Worm (Caenorhabditis elegans): ENCODE results near the gene cnc-6.

Gene cnc-6

DNA sequence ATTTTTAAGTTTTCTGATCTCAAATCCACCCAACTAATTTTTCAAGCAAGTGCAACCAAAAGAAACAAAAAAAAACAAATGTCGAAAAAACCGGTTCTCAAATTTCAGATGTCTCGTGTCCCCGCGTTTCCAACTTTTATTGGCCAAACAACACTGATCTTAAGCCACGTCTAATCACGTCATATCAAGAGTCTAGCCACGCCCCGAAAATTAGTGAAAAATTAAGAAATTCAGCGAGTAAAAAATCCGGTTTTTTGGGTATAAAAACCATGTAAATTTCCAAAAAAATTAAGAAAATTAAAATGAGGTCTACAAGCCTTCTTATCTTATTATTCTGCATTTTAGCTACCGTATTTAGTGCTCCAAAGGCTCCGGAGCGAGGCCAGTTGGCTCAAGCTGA lies at the start of gene cnc-6:
Gene cnc-6 (plus strand): TSS at position 301 of the 400 bp plus-strand sequence.
- no peak for TF ChIP-seq npax-4 (tag; optimal IDR thresholded peaks at IDR 0.05)
- no peak for TF ChIP-seq sox-2 (GFP tag; IDR thresholded peaks at IDR 0.05)
- TF ChIP-seq dve-1 (tag; optimal IDR thresholded peaks at IDR 0.05) = no peak
- no peak for TF ChIP-seq nfya-1 (tag; optimal IDR thresholded peaks at IDR 0.05)
- TF ChIP-seq tbx-2 (tag; optimal IDR thresholded peaks at IDR 0.05) = no peak
- no peak for TF ChIP-seq pros-1 (tag; optimal IDR thresholded peaks at IDR 0.05)
- TF ChIP-seq K09A11.1 (tag; optimal IDR thresholded peaks at IDR 0.05; ENCODE audit: insufficient read depth) = no peak
- TF ChIP-seq ceh-31 (tag; optimal IDR thresholded peaks at IDR 0.05) = no peak
- no peak for TF ChIP-seq syd-9 (tag; optimal IDR thresholded peaks at IDR 0.05)
- no peak for TF ChIP-seq T23F11.4 (GFP tag; optimal IDR thresholded peaks at IDR 0.05)
- TF ChIP-seq ceh-6 (GFP tag; optimal IDR thresholded peaks at IDR 0.05) = no peak
- TF ChIP-seq ceh-9 (tag; optimal IDR thresholded peaks at IDR 0.05) = no peak
- no peak for TF ChIP-seq ceh-22 (tag; optimal IDR thresholded peaks at IDR 0.05)
- no peak for TF ChIP-seq gmeb-2 (tag; optimal IDR thresholded peaks at IDR 0.05)
- no peak for TF ChIP-seq ztf-16 (tag; optimal IDR thresholded peaks at IDR 0.05)
- no peak for TF ChIP-seq zip-5 (tag; optimal IDR thresholded peaks at IDR 0.05)
- no peak for TF ChIP-seq ceh-48 (tag; optimal IDR thresholded peaks at IDR 0.05)
- no peak for TF ChIP-seq pag-3 (tag; optimal IDR thresholded peaks at IDR 0.05; ENCODE audit: borderline replicate concordance)
- no peak for TF ChIP-seq hlh-8 (tag; optimal IDR thresholded peaks at IDR 0.05)

DNA sequence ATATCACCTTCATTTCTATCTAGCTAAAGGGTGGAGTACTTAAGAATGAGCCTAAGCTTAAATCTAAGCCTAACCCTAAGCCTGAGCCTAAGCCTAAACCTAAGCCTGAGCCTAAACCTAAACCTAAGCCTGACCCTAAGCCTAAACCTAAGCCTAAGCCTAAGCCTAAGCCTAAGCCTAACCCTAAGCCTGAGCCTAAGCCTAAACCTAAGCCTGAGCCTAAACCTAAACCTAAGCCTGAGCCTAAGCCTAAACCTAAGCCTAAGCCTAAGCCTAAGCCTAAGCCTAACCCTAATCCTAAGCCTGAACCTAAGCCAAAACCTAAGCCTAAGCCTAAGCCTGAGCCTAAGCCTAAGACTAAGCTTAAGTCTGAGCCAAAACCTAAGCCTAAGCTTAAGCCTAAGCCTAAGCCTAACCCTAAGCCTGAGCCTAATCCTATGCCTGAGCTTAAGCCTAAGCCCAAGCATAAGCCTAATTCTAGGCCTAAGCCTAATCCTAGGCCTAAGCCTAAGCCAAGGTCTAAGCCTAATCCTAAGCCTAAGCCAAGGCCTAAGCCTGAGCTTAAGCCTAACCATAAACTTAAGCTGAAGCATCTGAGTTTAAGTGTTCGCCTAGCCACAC lies 49.2 kb upstream of the cnc-6 start:
- TF ChIP-seq gmeb-2 (tag; optimal IDR thresholded peaks at IDR 0.05) (no peak), ceh-48 (tag; optimal IDR thresholded peaks at IDR 0.05) (no peak), ceh-45 (GFP tag; IDR thresholded peaks at IDR 0.05) (no peak), dve-1 (tag; optimal IDR thresholded peaks at IDR 0.05) (peak; percentile 98), elt-2 (tag; optimal IDR thresholded peaks at IDR 0.05) (no peak), sox-2 (GFP tag; IDR thresholded peaks at IDR 0.05) (no peak)

DNA sequence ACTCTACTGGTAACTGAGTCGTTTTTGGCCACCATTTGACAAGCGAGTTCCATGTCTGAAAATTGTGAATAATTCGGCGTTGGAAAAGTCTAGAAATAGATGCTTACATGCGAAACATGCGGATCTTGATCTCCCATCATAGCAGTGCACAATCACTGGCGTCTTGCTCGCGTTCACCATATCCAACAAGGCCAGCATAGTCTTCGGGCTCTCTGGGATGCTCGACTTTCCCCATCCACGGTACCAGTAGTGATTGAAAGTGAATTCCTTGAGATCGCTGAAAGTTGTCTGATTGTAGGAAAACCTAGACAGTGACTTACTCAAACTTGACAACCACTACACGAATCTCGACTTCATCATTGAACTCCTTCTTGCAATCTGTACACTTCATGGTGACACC lies 45.5 kb upstream of the cnc-6 start:
- TF ChIP-seq tbx-2 (tag; optimal IDR thresholded peaks at IDR 0.05) = no peak
- TF ChIP-seq ceh-48 (tag; optimal IDR thresholded peaks at IDR 0.05) = no peak
- no peak for TF ChIP-seq ztf-16 (tag; optimal IDR thresholded peaks at IDR 0.05)
- no peak for TF ChIP-seq dve-1 (tag; optimal IDR thresholded peaks at IDR 0.05)
- TF ChIP-seq pax-1 (tag; optimal IDR thresholded peaks at IDR 0.05) = no peak
- TF ChIP-seq ets-4 (tag; optimal IDR thresholded peaks at IDR 0.05) = no peak
- no peak for TF ChIP-seq sox-2 (GFP tag; IDR thresholded peaks at IDR 0.05)
- TF ChIP-seq ref-2 (tag; optimal IDR thresholded peaks at IDR 0.05) = no peak
- no peak for TF ChIP-seq hlh-13 (GFP tag; optimal IDR thresholded peaks at IDR 0.05)
- no peak for TF ChIP-seq K02D7.2 (tag; optimal IDR thresholded peaks at IDR 0.05)
- no peak for TF ChIP-seq pqm-1 (tag; optimal IDR thresholded peaks at IDR 0.05)
- TF ChIP-seq C38D4.7 (GFP tag; optimal IDR thresholded peaks at IDR 0.05) = no peak
- TF ChIP-seq tbx-7 (tag; optimal IDR thresholded peaks at IDR 0.05) = no peak
- TF ChIP-seq madf-2 (tag; optimal IDR thresholded peaks at IDR 0.05) = no peak

DNA sequence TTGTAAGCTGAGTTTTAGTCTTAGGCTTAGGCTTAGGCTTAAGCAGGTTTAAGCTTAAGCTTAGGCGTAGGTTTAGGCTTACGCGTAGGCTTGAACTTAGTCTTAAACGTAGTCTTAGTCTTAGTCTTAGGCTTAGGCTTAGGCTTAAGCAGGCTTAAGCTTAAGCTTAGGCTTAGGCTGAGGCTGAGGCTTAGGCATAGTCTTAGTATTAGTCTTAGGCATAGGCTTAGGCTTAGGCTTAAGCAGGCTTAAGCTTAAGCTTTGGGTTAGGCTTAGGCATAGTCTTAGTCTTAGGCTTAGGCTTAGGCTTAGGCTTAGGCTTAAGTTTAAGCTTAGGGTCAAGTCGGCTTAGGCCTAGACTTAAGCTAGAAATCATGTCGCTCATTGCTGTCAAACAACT lies 44.5 kb upstream of the cnc-6 start:
- TF ChIP-seq dve-1 (tag; optimal IDR thresholded peaks at IDR 0.05) (peak; percentile 77), pat-9 (tag; optimal IDR thresholded peaks at IDR 0.05) (no peak)

DNA sequence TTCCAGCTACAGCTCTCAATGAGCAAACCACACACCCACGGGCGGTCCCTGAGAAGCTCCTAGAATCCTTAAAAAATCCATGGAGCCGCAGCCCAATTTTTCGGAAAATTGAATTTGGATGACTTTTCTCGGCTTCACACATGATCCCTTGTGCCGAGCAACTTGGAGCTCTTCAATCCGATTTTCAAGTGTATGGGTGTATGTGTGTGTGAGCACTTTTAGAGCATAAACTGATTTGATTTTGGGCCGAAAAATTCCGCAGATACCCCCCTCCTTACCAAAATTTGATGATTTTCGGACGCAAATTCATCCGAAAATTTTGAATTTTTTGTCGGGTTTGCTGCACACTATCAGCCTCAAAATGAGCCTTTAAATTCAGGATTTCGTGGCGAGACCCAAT lies 31.5 kb upstream of the cnc-6 start:
- TF ChIP-seq C38D4.7 (GFP tag; optimal IDR thresholded peaks at IDR 0.05) (no peak), unc-42 (tag; optimal IDR thresholded peaks at IDR 0.05) (peak; percentile 88)

DNA sequence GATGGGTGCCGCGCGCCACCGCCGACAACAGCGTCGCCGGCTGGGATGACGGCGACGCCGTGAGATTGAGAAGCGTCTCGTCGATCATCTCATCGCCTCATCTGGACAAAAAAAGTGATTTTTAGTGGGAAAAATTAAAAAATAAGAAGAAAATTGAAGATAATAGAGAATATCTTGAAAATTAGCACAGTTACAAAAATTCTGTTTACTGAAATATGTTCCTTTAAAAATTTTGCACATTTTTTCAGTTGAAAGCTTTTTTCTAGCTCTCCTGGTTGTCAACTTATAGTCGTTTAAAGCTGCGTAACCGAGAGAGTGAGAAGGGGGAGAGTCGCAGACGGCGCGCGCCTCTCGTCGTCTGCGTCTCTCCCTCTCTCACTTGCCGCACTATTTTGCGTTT lies 30.3 kb upstream of the cnc-6 start, which contains the start of gene ser-4:
Gene ser-4 (minus strand): TSS at position 101 of the 400 bp plus-strand sequence.
- TF ChIP-seq ceh-18 (tag; optimal IDR thresholded peaks at IDR 0.05) = no peak
- TF ChIP-seq ceh-2 (tag; optimal IDR thresholded peaks at IDR 0.05) = no peak
- TF ChIP-seq pax-1 (tag; optimal IDR thresholded peaks at IDR 0.05) = no peak
- no peak for TF ChIP-seq madf-2 (tag; optimal IDR thresholded peaks at IDR 0.05)
- no peak for TF ChIP-seq C08G9.2 (tag; optimal IDR thresholded peaks at IDR 0.05)
- no peak for TF ChIP-seq odd-2 (tag; optimal IDR thresholded peaks at IDR 0.05)
- no peak for TF ChIP-seq mec-3 (tag; optimal IDR thresholded peaks at IDR 0.05; ENCODE audit: borderline replicate concordance)
- TF ChIP-seq elt-4 (tag; optimal IDR thresholded peaks at IDR 0.05) = no peak
- no peak for TF ChIP-seq nhr-11 (tag; optimal IDR thresholded peaks at IDR 0.05)
- TF ChIP-seq sox-2 (GFP tag; IDR thresholded peaks at IDR 0.05) = no peak
- no peak for TF ChIP-seq gmeb-2 (tag; optimal IDR thresholded peaks at IDR 0.05)
- TF ChIP-seq ceh-6 (GFP tag; optimal IDR thresholded peaks at IDR 0.05) = no peak
- no peak for TF ChIP-seq K02D7.2 (tag; optimal IDR thresholded peaks at IDR 0.05)
- no peak for TF ChIP-seq unc-86 (tag; optimal IDR thresholded peaks at IDR 0.05)
- no peak for TF ChIP-seq ceh-45 (GFP tag; IDR thresholded peaks at IDR 0.05)
- no peak for TF ChIP-seq sdc-2 (tag; optimal IDR thresholded peaks at IDR 0.05)
